Fruit fly (Drosophila melanogaster) whole organism: ENCODE data around the gene Acsx2.
A peak's percentile ranks its signal among the peaks of the same experiment; 100 is the strongest.

Experiments used
- CG8478 ChIP-seq: fragments of >200 bp; optimal IDR thresholded peaks from 2 replicates; lab custom pipeline; 2018; ENCODE audit warnings: inconsistent platforms
- Dll ChIP-seq: fragments of >200 bp; optimal IDR thresholded peaks from 2 replicates; lab custom pipeline; 2017
- EcR ChIP-seq, 2 experiments: fragments of >200 bp; optimal IDR thresholded peaks; 2 replicates each; lab custom pipeline; 2017; ENCODE audit warnings: missing biosample characterization in 2 of 2, missing genetic modification characterization in 2 of 2, missing genetic modification reagents in 2 of 2
- pan ChIP-seq: fragments of >200 bp; optimal IDR thresholded peaks from 2 replicates; lab custom pipeline; 2017
- psq ChIP-seq: fragments of >200 bp; optimal IDR thresholded peaks from 2 replicates; lab custom pipeline; 2017
- usp ChIP-seq: fragments of >200 bp; optimal IDR thresholded peaks from 2 replicates; lab custom pipeline; 2017; ENCODE audit warnings: missing biosample characterization, missing genetic modification characterization, mixed read lengths

Acsx2 gene

dm6 chr3R:19778065-19778800 is at the start of gene Acsx2:
Acsx2 (plus strand) TSS chr3R:19778750.
- no peak for TF ChIP-seq Dll (lab: Kevin White, UChicago)
- TF ChIP-seq pan (lab: Kevin White, UChicago), result no peak
- no peak for TF ChIP-seq psq (lab: Kevin White, UChicago)
- no peak for TF ChIP-seq EcR (GFP tag; optimal IDR thresholded peaks at IDR 0.05; lab: Kevin White, UChicago)
- no peak for TF ChIP-seq usp
- TF ChIP-seq CG8478 (lab: Kevin White, UChicago), result no peak

dm6 chr3R:19730415-19730814 is 48.1 kb upstream of the Acsx2 start, which contains the start of gene GluClalpha:
GluClalpha (plus strand) TSS chr3R:19730715.
- TF ChIP-seq Dll (lab: Kevin White, UChicago) (peak; percentile 33), EcR (GFP tag; optimal IDR thresholded peaks at IDR 0.05; lab: Kevin White, UChicago) (no peak)

- TF ChIP-seq psq (lab: Kevin White, UChicago) (no peak), CG8478 (lab: Kevin White, UChicago) (no peak), EcR (GFP tag; optimal IDR thresholded peaks at IDR 0.05; lab: Kevin White, UChicago) (no peak), usp (no peak), pan (lab: Kevin White, UChicago) (no peak), Dll (lab: Kevin White, UChicago) (no peak)
Observed at dm6 chr3R:19730953-19731482, 47.5 kb upstream of the Acsx2 start.

dm6 chr3R:19742893-19743292 is 35.7 kb upstream of the Acsx2 start:
- TF ChIP-seq usp, result no peak
- no peak for TF ChIP-seq pan (lab: Kevin White, UChicago)
- TF ChIP-seq EcR (GFP tag; optimal IDR thresholded peaks at IDR 0.05; lab: Kevin White, UChicago), result no peak
- TF ChIP-seq CG8478 (lab: Kevin White, UChicago), result no peak
- no peak for TF ChIP-seq psq (lab: Kevin White, UChicago)
- no peak for TF ChIP-seq Dll (lab: Kevin White, UChicago)

dm6 chr3R:19773125-19773524 is 5.4 kb upstream of the Acsx2 start, which contains the start of gene Acsx1L:
Acsx1L (minus strand) TSS chr3R:19773225.
- TF ChIP-seq pan (lab: Kevin White, UChicago) (no peak), Dll (lab: Kevin White, UChicago) (no peak), EcR (GFP tag; optimal IDR thresholded peaks at IDR 0.05; lab: Kevin White, UChicago) (no peak), CG8478 (lab: Kevin White, UChicago) (no peak), psq (lab: Kevin White, UChicago) (no peak), usp (no peak)

dm6 chr3R:19774149-19774548 is 4.4 kb upstream of the Acsx2 start:
- TF ChIP-seq Dll (lab: Kevin White, UChicago) (no peak), usp (no peak), EcR (GFP tag; optimal IDR thresholded peaks at IDR 0.05; lab: Kevin White, UChicago) (no peak), psq (lab: Kevin White, UChicago) (no peak), CG8478 (lab: Kevin White, UChicago) (no peak), pan (lab: Kevin White, UChicago) (no peak)

dm6 chr3R:19777180-19777579 is 1.4 kb upstream of the Acsx2 start, which contains the start of gene Acsx1R:
Acsx1R (minus strand) TSS chr3R:19777280.
- TF ChIP-seq usp (no peak), CG8478 (lab: Kevin White, UChicago) (no peak), pan (lab: Kevin White, UChicago) (no peak), EcR (GFP tag; optimal IDR thresholded peaks at IDR 0.05; lab: Kevin White, UChicago) (no peak), Dll (lab: Kevin White, UChicago) (no peak), psq (lab: Kevin White, UChicago) (no peak)

- TF ChIP-seq CG8478 (lab: Kevin White, UChicago), result no peak
- no peak for TF ChIP-seq Dll (lab: Kevin White, UChicago)
- TF ChIP-seq psq (lab: Kevin White, UChicago), result no peak
- no peak for TF ChIP-seq pan (lab: Kevin White, UChicago)
- TF ChIP-seq usp, result no peak
- no peak for TF ChIP-seq EcR (GFP tag; optimal IDR thresholded peaks at IDR 0.05; lab: Kevin White, UChicago)
Observed at dm6 chr3R:19780946-19781345, 2.4 kb downstream of the Acsx2 start, which contains the start of gene Acsx3. Acsx3 (plus strand) TSS chr3R:19781246.

- no peak for TF ChIP-seq usp
- no peak for TF ChIP-seq CG8478 (lab: Kevin White, UChicago)
- no peak for TF ChIP-seq EcR (GFP tag; optimal IDR thresholded peaks at IDR 0.05; lab: Kevin White, UChicago)
- no peak for TF ChIP-seq pan (lab: Kevin White, UChicago)
- TF ChIP-seq Dll (lab: Kevin White, UChicago), result no peak
- no peak for TF ChIP-seq psq (lab: Kevin White, UChicago)
Observed at dm6 chr3R:19783290-19783689, 4.7 kb downstream of the Acsx2 start, which contains the start of gene Acsx4. Acsx4 (plus strand) TSS chr3R:19783522.

- no peak for TF ChIP-seq psq (lab: Kevin White, UChicago)
- TF ChIP-seq usp, result no peak
- TF ChIP-seq pan (lab: Kevin White, UChicago), result no peak
- no peak for TF ChIP-seq CG8478 (lab: Kevin White, UChicago)
- TF ChIP-seq EcR (GFP tag; optimal IDR thresholded peaks at IDR 0.05; lab: Kevin White, UChicago), result no peak
- no peak for TF ChIP-seq Dll (lab: Kevin White, UChicago)
Observed at dm6 chr3R:19785451-19785850, 6.9 kb downstream of the Acsx2 start.

- TF ChIP-seq CG8478 (lab: Kevin White, UChicago) (no peak), psq (lab: Kevin White, UChicago) (no peak), EcR (GFP tag; optimal IDR thresholded peaks at IDR 0.05; lab: Kevin White, UChicago) (no peak), usp (no peak), pan (lab: Kevin White, UChicago) (no peak), Dll (lab: Kevin White, UChicago) (no peak)
Observed at dm6 chr3R:19788770-19789169, 10.2 kb downstream of the Acsx2 start.
